Fruit fly (Drosophila melanogaster) whole organism, embryonic: ENCODE measurements around the gene Elp3.

Experiments
- Abd-B ChIP-seq: fragments of 200-800 bp; sonication (Bioruptor generic); optimal IDR thresholded peaks from 2 replicates; lab custom pipeline; 2018; ENCODE audit warnings: missing biosample characterization, mild to moderate bottlenecking, missing genetic modification characterization, moderate library complexity
- C15 ChIP-seq: fragments of 200-800 bp; sonication (Bioruptor generic); IDR thresholded peaks from 3 replicates; pipeline ENCODE4 v1.3.6; 2022; ENCODE audit warnings: missing biosample characterization, missing genetic modification characterization
- CG12155 ChIP-seq: fragments of 200-800 bp; sonication (Bioruptor generic); optimal IDR thresholded peaks from 3 replicates; lab custom pipeline; 2016; ENCODE audit warnings: missing biosample characterization, missing genetic modification characterization
- CG1233 ChIP-seq: fragments of 200-800 bp; sonication (Bioruptor generic); optimal IDR thresholded peaks from 4 replicates; lab custom pipeline; 2018; ENCODE audit warnings: missing biosample characterization, mild to moderate bottlenecking, missing genetic modification characterization
- CG12744 ChIP-seq: fragments of 200-800 bp; sonication (Bioruptor generic); optimal IDR thresholded peaks from 2 replicates; lab custom pipeline; 2016; ENCODE audit warnings: missing biosample characterization, missing genetic modification characterization
- CG13123 ChIP-seq: fragments of 200-800 bp; sonication (Bioruptor generic); optimal IDR thresholded peaks from 2 replicates; lab custom pipeline; 2016; ENCODE audit warnings: missing biosample characterization, missing genetic modification characterization
- CG14014 ChIP-seq: fragments of 200-800 bp; sonication (Bioruptor generic); IDR thresholded peaks from 2 replicates; pipeline ENCODE4 v1.3.6; 2022; ENCODE audit warnings: missing biosample characterization, missing genetic modification characterization
- CG15514 ChIP-seq: fragments of 200-800 bp; sonication (Bioruptor generic); optimal IDR thresholded peaks from 3 replicates; lab custom pipeline; 2017; ENCODE audit warnings: missing biosample characterization, missing genetic modification characterization, mild to moderate bottlenecking, moderate library complexity, missing genetic modification reagents
- CG1602 ChIP-seq: fragments of 200-800 bp; sonication (Bioruptor generic); optimal IDR thresholded peaks from 3 replicates; lab custom pipeline; 2016; ENCODE audit warnings: missing biosample characterization, missing genetic modification characterization
- CG17359 ChIP-seq: fragments of 200-800 bp; sonication (Bioruptor generic); optimal IDR thresholded peaks from 3 replicates; lab custom pipeline; 2018; ENCODE audit warnings: missing biosample characterization, mild to moderate bottlenecking, missing genetic modification characterization, moderate library complexity
- CG1792 ChIP-seq: fragments of 200-800 bp; sonication (Bioruptor generic); optimal IDR thresholded peaks from 2 replicates; lab custom pipeline; 2016; ENCODE audit warnings: missing biosample characterization, missing genetic modification characterization
- CG18262 ChIP-seq: fragments of 200-800 bp; optimal IDR thresholded peaks from 3 replicates; lab custom pipeline; 2019; ENCODE audit warnings: missing biosample characterization, mild to moderate bottlenecking, missing genetic modification characterization, moderate library complexity
- CG2712 ChIP-seq: fragments of 200-800 bp; optimal IDR thresholded peaks from 3 replicates; lab custom pipeline; 2019; ENCODE audit warnings: missing biosample characterization, mild to moderate bottlenecking, missing genetic modification characterization, moderate library complexity
- CG31224 ChIP-seq: fragments of 200-800 bp; sonication (Bioruptor generic); IDR thresholded peaks from 2 replicates; pipeline ENCODE4 v1.3.6; 2022; ENCODE audit warnings: missing biosample characterization, missing genetic modification characterization
- CG33557 ChIP-seq: fragments of 200-800 bp; sonication (Bioruptor generic); optimal IDR thresholded peaks from 2 replicates; lab custom pipeline; 2019; ENCODE audit warnings: missing biosample characterization, mild to moderate bottlenecking, missing genetic modification characterization, moderate library complexity
- CG42726 ChIP-seq: fragments of 200-800 bp; sonication (Bioruptor generic); IDR thresholded peaks from 2 replicates; pipeline ENCODE4 v1.3.6; 2022; ENCODE audit warnings: missing biosample characterization, missing genetic modification characterization; ENCODE audit not compliant: partially characterized antibody
- CG4282 ChIP-seq: fragments of 200-800 bp; sonication (Bioruptor generic); optimal IDR thresholded peaks from 2 replicates; lab custom pipeline; 2016; ENCODE audit warnings: missing biosample characterization, missing genetic modification characterization
- CG6854 ChIP-seq: fragments of 200-800 bp; sonication (Bioruptor generic); optimal IDR thresholded peaks from 3 replicates; lab custom pipeline; 2017; ENCODE audit warnings: missing biosample characterization, mild to moderate bottlenecking, missing genetic modification characterization
- CG7372 ChIP-seq: fragments of 200-800 bp; sonication (Bioruptor generic); IDR thresholded peaks from 2 replicates; pipeline ENCODE4 v1.3.6; 2022; ENCODE audit warnings: missing biosample characterization, missing genetic modification characterization
- CG7963 ChIP-seq: fragments of 200-800 bp; sonication (Bioruptor generic); IDR thresholded peaks from 3 replicates; pipeline ENCODE4 v1.3.6; 2022; ENCODE audit warnings: missing biosample characterization, missing genetic modification characterization; ENCODE audit not compliant: partially characterized antibody
- CG9215 ChIP-seq: fragments of 200-800 bp; sonication (Bioruptor generic); IDR thresholded peaks from 2 replicates; pipeline ENCODE4 v1.3.6; 2022; ENCODE audit warnings: missing biosample characterization, missing genetic modification characterization
- CG9609 ChIP-seq: fragments of 200-800 bp; sonication (Bioruptor generic); optimal IDR thresholded peaks from 3 replicates; lab custom pipeline; 2016; ENCODE audit warnings: missing biosample characterization, missing genetic modification characterization
- D19A ChIP-seq: fragments of 200-800 bp; optimal IDR thresholded peaks from 3 replicates; lab custom pipeline; 2019; ENCODE audit warnings: missing biosample characterization, mild to moderate bottlenecking, missing genetic modification characterization, moderate library complexity
- Doc2 ChIP-seq: fragments of 200-800 bp; sonication (Bioruptor generic); IDR thresholded peaks from 2 replicates; pipeline ENCODE4 v1.3.6; 2022; ENCODE audit warnings: missing biosample characterization, missing genetic modification characterization
- Fer1 ChIP-seq: fragments of 200-800 bp; sonication (Bioruptor generic); optimal IDR thresholded peaks from 2 replicates; lab custom pipeline; 2017; ENCODE audit warnings: missing biosample characterization, mild to moderate bottlenecking, missing genetic modification characterization
- H15 ChIP-seq: fragments of 200-800 bp; sonication (Bioruptor generic); IDR thresholded peaks from 3 replicates; pipeline ENCODE4 v1.3.6; 2022; ENCODE audit warnings: missing biosample characterization, missing genetic modification characterization
- MBD-R2 ChIP-seq: fragments of 200-800 bp; sonication (Bioruptor generic); IDR thresholded peaks from 2 replicates; pipeline ENCODE4 v1.3.6; 2022; ENCODE audit warnings: missing biosample characterization, missing genetic modification characterization
- Mad ChIP-seq: fragments of 200-800 bp; sonication (Bioruptor generic); optimal IDR thresholded peaks from 2 replicates; lab custom pipeline; 2016; ENCODE audit warnings: missing biosample characterization, missing genetic modification characterization
- Meics ChIP-seq: fragments of 200-800 bp; sonication (Bioruptor generic); optimal IDR thresholded peaks from 2 replicates; lab custom pipeline; 2017; ENCODE audit warnings: missing biosample characterization, mild to moderate bottlenecking, missing genetic modification characterization
- Myb ChIP-seq: fragments of 200-800 bp; sonication (Bioruptor generic); optimal IDR thresholded peaks from 2 replicates; lab custom pipeline; 2016; ENCODE audit warnings: missing biosample characterization, missing genetic modification characterization
- NFAT ChIP-seq: fragments of 200-800 bp; sonication (Bioruptor generic); IDR thresholded peaks from 2 replicates; pipeline ENCODE4 v1.3.6; 2022; ENCODE audit warnings: missing biosample characterization, missing genetic modification characterization
- cg ChIP-seq: fragments of 200-800 bp; sonication (Bioruptor generic); optimal IDR thresholded peaks from 3 replicates; lab custom pipeline; 2019; ENCODE audit warnings: missing biosample characterization, mild to moderate bottlenecking, missing genetic modification characterization, moderate library complexity
- dati ChIP-seq: fragments of 200-800 bp; sonication (Bioruptor generic); IDR thresholded peaks from 2 replicates; pipeline ENCODE4 v1.3.6; 2022; ENCODE audit warnings: missing biosample characterization, missing genetic modification characterization
- disco-r ChIP-seq: fragments of 200-800 bp; sonication (Bioruptor generic); optimal IDR thresholded peaks from 2 replicates; lab custom pipeline; 2016; ENCODE audit warnings: missing biosample characterization, missing genetic modification characterization
- ems ChIP-seq: fragments of 200-800 bp; sonication (Bioruptor generic); optimal IDR thresholded peaks from 3 replicates; lab custom pipeline; 2016; ENCODE audit warnings: missing biosample characterization, missing genetic modification characterization
- fd64A ChIP-seq: fragments of 200-800 bp; sonication (Bioruptor generic); optimal IDR thresholded peaks from 3 replicates; lab custom pipeline; 2018; ENCODE audit warnings: missing biosample characterization, mild to moderate bottlenecking, missing genetic modification characterization
- gsb ChIP-seq: fragments of 200-800 bp; sonication (Bioruptor generic); IDR thresholded peaks from 2 replicates; pipeline ENCODE4 v1.3.6; 2022; ENCODE audit warnings: missing biosample characterization, missing genetic modification characterization
- hbn ChIP-seq: fragments of 200-800 bp; sonication (Bioruptor generic); IDR thresholded peaks from 2 replicates; pipeline ENCODE4 v1.3.6; 2022; ENCODE audit warnings: missing biosample characterization, missing genetic modification characterization; ENCODE audit not compliant: partially characterized antibody
- lmd ChIP-seq: fragments of 200-800 bp; sonication (Bioruptor generic); IDR thresholded peaks from 2 replicates; pipeline ENCODE4 v1.3.6; 2022; ENCODE audit warnings: missing biosample characterization, missing genetic modification characterization
- nau ChIP-seq: fragments of 200-800 bp; sonication (Bioruptor generic); optimal IDR thresholded peaks from 3 replicates; lab custom pipeline; 2017; ENCODE audit warnings: missing biosample characterization, mild to moderate bottlenecking, missing genetic modification characterization, missing genetic modification reagents
- nerfin-2 ChIP-seq: fragments of 200-800 bp; sonication (Bioruptor generic); IDR thresholded peaks from 2 replicates; pipeline ENCODE4 v1.3.6; 2022; ENCODE audit warnings: missing biosample characterization, missing genetic modification characterization; ENCODE audit not compliant: partially characterized antibody
- pfk ChIP-seq: fragments of 200-800 bp; sonication (Bioruptor generic); optimal IDR thresholded peaks from 2 replicates; lab custom pipeline; 2018; ENCODE audit warnings: missing biosample characterization, mild to moderate bottlenecking, missing genetic modification characterization, moderate library complexity
- prd ChIP-seq, 3 experiments: fragments of >200 bp in 2 of 3; fragments of 200-800 bp in 1 of 3; sonication (Bioruptor generic) in 1 of 3; optimal IDR thresholded peaks in 2 of 3; IDR thresholded peaks in 1 of 3; 2 replicates in 2 of 3; 3 replicates in 1 of 3; pipeline versions ENCODE4 v1.3.6 to Lab custom; 2017 to 2022; ENCODE audit warnings: missing biosample characterization in 1 of 3, missing genetic modification characterization in 1 of 3
- sens ChIP-seq: fragments of 200-800 bp; sonication (Bioruptor generic); peaks from one replicate; lab custom pipeline; 2016; ENCODE audit warnings: missing biosample characterization, missing genetic modification characterization
- shn ChIP-seq: fragments of 200-800 bp; sonication (Bioruptor generic); optimal IDR thresholded peaks from 3 replicates; lab custom pipeline; 2016; ENCODE audit warnings: missing biosample characterization, missing genetic modification characterization
- sima ChIP-seq: fragments of 200-800 bp; sonication (Bioruptor generic); optimal IDR thresholded peaks from 2 replicates; lab custom pipeline; 2016; ENCODE audit warnings: missing biosample characterization, missing genetic modification characterization
- tna ChIP-seq: fragments of 200-800 bp; sonication (Bioruptor generic); IDR thresholded peaks from 2 replicates; pipeline ENCODE4 v1.3.6; 2022; ENCODE audit warnings: missing biosample characterization, missing genetic modification characterization; ENCODE audit not compliant: partially characterized antibody
- trem ChIP-seq: fragments of 200-800 bp; optimal IDR thresholded peaks from 3 replicates; lab custom pipeline; 2019; ENCODE audit warnings: missing biosample characterization, mild to moderate bottlenecking, missing genetic modification characterization, moderate library complexity
- tup ChIP-seq: fragments of 200-800 bp; sonication (Bioruptor generic); optimal IDR thresholded peaks from 2 replicates; lab custom pipeline; 2016; ENCODE audit warnings: missing biosample characterization, mild to moderate bottlenecking, missing genetic modification characterization, moderate library complexity
- twi ChIP-seq: fragments of 200-800 bp; optimal IDR thresholded peaks from 2 replicates; lab custom pipeline; 2019; ENCODE audit warnings: missing biosample characterization, mild to moderate bottlenecking, missing genetic modification characterization, moderate library complexity

The Elp3 gene

dm6 chr2L:4448582-4449016, 4.1 kb downstream of the Elp3 start, which contains the start of gene MFS18 (continued):
- TF ChIP-seq trem (tag; lab: Kevin White, UChicago) (peak; percentile 97), Meics (GFP tag; lab: Kevin White, UChicago) (peak; percentile 98), CG12744 (GFP tag; lab: Kevin White, UChicago) (peak; percentile 68), nau (GFP tag; lab: Kevin White, UChicago) (no peak), tna (GFP tag; lab: Robert Waterston, UW) (peak; percentile 76), CG13123 (GFP tag; lab: Kevin White, UChicago) (peak; percentile 93), CG9609 (GFP tag; lab: Kevin White, UChicago) (peak; percentile 69), CG1233 (GFP tag; lab: Kevin White, UChicago) (peak; percentile 99), CG6854 (GFP tag; lab: Kevin White, UChicago) (peak; percentile 97), CG33557 (GFP tag; lab: Kevin White, UChicago) (peak; percentile 87), CG31224 (GFP tag; lab: Robert Waterston, UW) (peak; percentile 97), Abd-B (peak; percentile 99), CG15514 (GFP tag; lab: Kevin White, UChicago) (peak; percentile 94), lmd (GFP tag; lab: Robert Waterston, UW) (peak; percentile 98), tup (GFP tag; lab: Kevin White, UChicago) (peak; percentile 89), sima (peak; percentile 14), NFAT (GFP tag; lab: Robert Waterston, UW) (peak; percentile 97), CG12155 (GFP tag; lab: Kevin White, UChicago) (peak; percentile 94), Myb (peak; percentile 88), shn (GFP tag; lab: Kevin White, UChicago) (peak; percentile 69), CG14014 (GFP tag; lab: Robert Waterston, UW) (peak; percentile 99), CG9215 (GFP tag; lab: Robert Waterston, UW) (peak; percentile 97), twi (tag; lab: Kevin White, UChicago) (peak; percentile 70), gsb (GFP tag; lab: Robert Waterston, UW) (peak; percentile 97), CG7963 (GFP tag; lab: Robert Waterston, UW) (peak; percentile 89), prd (optimal IDR thresholded peaks at IDR 0.05; lab: Kevin White, UChicago) (no peak), prd (GFP tag; IDR thresholded peaks at IDR 0.05; lab: Robert Waterston, UW) (peak; percentile 100), CG17359 (tag; lab: Kevin White, UChicago) (peak; percentile 100), disco-r (GFP tag; lab: Kevin White, UChicago) (peak; percentile 65), cg (GFP tag; lab: Kevin White, UChicago) (no peak), CG2712 (tag; lab: Kevin White, UChicago) (peak; percentile 100), CG4282 (GFP tag; lab: Kevin White, UChicago) (no peak), H15 (peak; percentile 99), Doc2 (GFP tag; lab: Robert Waterston, UW) (peak; percentile 94), ems (GFP tag; lab: Kevin White, UChicago) (peak; percentile 95), D19A (tag; lab: Kevin White, UChicago) (peak; percentile 88), Fer1 (GFP tag; lab: Kevin White, UChicago) (peak; percentile 98), CG1792 (GFP tag; lab: Kevin White, UChicago) (peak; percentile 72), hbn (GFP tag; lab: Robert Waterston, UW) (peak; percentile 46), C15 (peak; percentile 98), fd64A (GFP tag; lab: Kevin White, UChicago) (peak; percentile 91), Mad (GFP tag; lab: Kevin White, UChicago) (peak; percentile 90), MBD-R2 (GFP tag; lab: Robert Waterston, UW) (peak; percentile 98), sens (GFP tag; lab: Kevin White, UChicago) (peak; percentile 97), CG1602 (peak; percentile 97), CG18262 (peak; percentile 99), pfk (GFP tag; lab: Kevin White, UChicago) (peak; percentile 38), dati (peak; percentile 97), nerfin-2 (GFP tag; lab: Robert Waterston, UW) (peak; percentile 90), CG7372 (GFP tag; lab: Robert Waterston, UW) (peak; percentile 97), CG42726 (GFP tag; lab: Robert Waterston, UW) (no peak)
